Fruit fly (Drosophila melanogaster): Measurements from ENCODE around the gene nAChRalpha1.

dm6 chr3R:24390239-24390638, 66.7 kb downstream of the nAChRalpha1 start, which contains the start of the genes CG5768 and CG13615:
- TF ChIP-seq CTCF (optimal IDR thresholded peaks at IDR 0.05), result no peak
- no peak for TF ChIP-seq CG8478 (optimal IDR thresholded peaks at IDR 0.05)
